Fruit fly (Drosophila melanogaster): Measurements from ENCODE around the gene Arl1.
A peak's percentile ranks its signal among the peaks of the same experiment; 100 is the strongest.

Arl1 gene

DNA sequence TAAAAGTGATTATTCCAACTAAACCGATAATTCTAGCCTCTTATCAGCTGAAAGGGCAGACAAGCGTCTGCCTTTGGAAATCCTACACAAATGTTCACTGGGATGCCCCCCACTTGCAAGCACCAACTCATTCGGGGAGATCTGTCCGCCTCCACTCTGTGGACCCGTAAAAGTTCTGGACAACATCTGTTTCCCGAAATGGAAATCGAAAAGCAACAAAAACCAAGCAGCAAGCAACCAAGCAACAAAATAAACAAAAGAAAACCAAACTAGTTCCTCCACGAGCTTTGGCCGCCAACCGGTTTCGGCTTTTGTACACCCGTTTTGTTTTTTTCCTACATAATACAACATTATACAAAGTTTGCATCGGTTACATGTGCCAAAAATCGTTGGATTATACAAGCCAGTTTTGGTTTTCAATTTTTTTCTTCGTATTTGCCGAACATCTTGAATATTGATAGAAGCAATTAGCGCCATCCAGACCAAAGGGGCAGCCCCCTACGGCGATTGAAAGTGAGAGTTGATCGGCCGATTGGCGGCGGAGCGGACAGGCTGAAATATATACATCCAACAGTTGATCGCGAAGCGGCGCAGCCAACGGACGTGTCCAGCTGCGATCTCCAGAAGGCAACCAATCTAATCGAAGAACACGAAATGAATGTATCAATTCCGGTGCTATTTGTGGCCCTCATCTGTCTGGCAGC is 24.2 kb upstream of the Arl1 start, which contains the start of gene CG17032 (continued):
- peak; percentile 78; the same call in 1 of the 2 replicates for TF ChIP-seq rib (GFP tag; IDR thresholded peaks at IDR 0.05)
- peak; percentile 82 for TF ChIP-seq CG10543 (GFP tag; optimal IDR thresholded peaks at IDR 0.05)
- no peak for TF ChIP-seq CG7372 (GFP tag; IDR thresholded peaks at IDR 0.05)
- TF ChIP-seq CG16813 (GFP tag; IDR thresholded peaks at IDR 0.05; ENCODE audit: partially characterized antibody): no peak
- peak; percentile 14; the same call in 1 of the 2 replicates for TF ChIP-seq Drgx (GFP tag; IDR thresholded peaks at IDR 0.05)
- TF ChIP-seq pros (GFP tag; optimal IDR thresholded peaks at IDR 0.05): peak; percentile 53
- TF ChIP-seq YL-1 (GFP tag; optimal IDR thresholded peaks at IDR 0.05): no peak
- peak; percentile 15 for TF ChIP-seq HLHmδ (GFP tag; optimal IDR thresholded peaks at IDR 0.05)
- TF ChIP-seq CG7987 (GFP tag; optimal IDR thresholded peaks at IDR 0.05): peak; percentile 30
- TF ChIP-seq mirr (GFP tag; optimal IDR thresholded peaks at IDR 0.05): peak; percentile 38
- 0 out of 2 replicates have a peak, but pooled peaks have one; percentile 21 for TF ChIP-seq Atf6 (GFP tag; IDR thresholded peaks at IDR 0.05)
- TF ChIP-seq aop (GFP tag; IDR thresholded peaks at IDR 0.05): no peak
- no peak for TF ChIP-seq nau (GFP tag; optimal IDR thresholded peaks at IDR 0.05)
- TF ChIP-seq CG17359 (tag; optimal IDR thresholded peaks at IDR 0.05): no peak
- TF ChIP-seq so (GFP tag; IDR thresholded peaks at IDR 0.05): 0 out of 3 replicates have a peak, but pooled peaks have one; percentile 6
- no peak for TF ChIP-seq Dfd (GFP tag; optimal IDR thresholded peaks at IDR 0.05)
- TF ChIP-seq CG11456 (GFP tag; IDR thresholded peaks at IDR 0.05): 0 out of 3 replicates have a peak, but pooled peaks have one; percentile 57
- peak; percentile 75 for TF ChIP-seq kni (GFP tag; optimal IDR thresholded peaks at IDR 0.05)
- peak; percentile 57 for TF ChIP-seq Deaf1 (tag; optimal IDR thresholded peaks at IDR 0.05)
- TF ChIP-seq CG15073 (GFP tag; optimal IDR thresholded peaks at IDR 0.05): no peak
- peak; percentile 100 for TF ChIP-seq Blimp-1 (GFP tag; optimal IDR thresholded peaks at IDR 0.05)

dm6 chr3L:15967588-15968500 is 15.1 kb upstream of the Arl1 start, which contains the start of the genes Brr2 and CG10516:
Brr2 (minus strand) TSS chr3L:15967872.
CG10516 (plus strand) TSS chr3L:15968204.
- TF ChIP-seq CG12391 (tag; optimal IDR thresholded peaks at IDR 0.05) (peak; percentile 58), CG8281 (tag; optimal IDR thresholded peaks at IDR 0.05) (no peak), eve (GFP tag; optimal IDR thresholded peaks at IDR 0.05) (no peak), Mad (GFP tag; optimal IDR thresholded peaks at IDR 0.05) (peak; percentile 35), maf-S (GFP tag; optimal IDR thresholded peaks at IDR 0.05) (peak; percentile 7), Dbx (GFP tag; IDR thresholded peaks at IDR 0.05) (peak; percentile 36; the same call in 1 of the 3 replicates), zen2 (GFP tag; IDR thresholded peaks at IDR 0.05; ENCODE audit: partially characterized antibody) (no peak), HmgZ (tag; optimal IDR thresholded peaks at IDR 0.05) (peak; percentile 50), CG8478 (optimal IDR thresholded peaks at IDR 0.05) (no peak), ara (GFP tag; IDR thresholded peaks at IDR 0.05) (no peak), CG32767 (GFP tag; IDR thresholded peaks at IDR 0.05) (no peak), CG3847 (GFP tag; IDR thresholded peaks at IDR 0.05) (peak; percentile 62), dpn (GFP tag; optimal IDR thresholded peaks at IDR 0.05) (peak in 1 of 2 experiments; percentile 22), CG3281 (GFP tag; optimal IDR thresholded peaks at IDR 0.05) (no peak), hkb (optimal IDR thresholded peaks at IDR 0.05) (peak; percentile 70), hkb (GFP tag; IDR thresholded peaks at IDR 0.05) (peak; percentile 49; the same call in 1 of the 2 replicates), CG4424 (GFP tag; optimal IDR thresholded peaks at IDR 0.05) (no peak), jumu (GFP tag; optimal IDR thresholded peaks at IDR 0.05) (peak; percentile 43), Abd-B (GFP tag; optimal IDR thresholded peaks at IDR 0.05) (no peak), MBD-R2 (GFP tag; IDR thresholded peaks at IDR 0.05) (peak; percentile 66), Atf3 (GFP tag; optimal IDR thresholded peaks at IDR 0.05) (no peak), ssp (GFP tag; IDR thresholded peaks at IDR 0.05) (no peak), CG15696 (tag; optimal IDR thresholded peaks at IDR 0.05) (peak; percentile 29), her (GFP tag; optimal IDR thresholded peaks at IDR 0.05) (peak; percentile 27), CG11504 (tag; optimal IDR thresholded peaks at IDR 0.05) (no peak), vfl (GFP tag; optimal IDR thresholded peaks at IDR 0.05) (no peak), Ravus (GFP tag; IDR thresholded peaks at IDR 0.05) (no peak)
